Worm (Caenorhabditis elegans): ENCODE results near the gene cyp-14A5.

ce11 chrV:5426337-5426736 is 3.3 kb upstream of the cyp-14A5 start:
- TF ChIP-seq pqm-1 (tag; optimal IDR thresholded peaks at IDR 0.05) (no peak), sea-2 (GFP tag; optimal IDR thresholded peaks at IDR 0.05) (no peak), mdl-1 (tag; optimal IDR thresholded peaks at IDR 0.05) (no peak), ceh-82 (tag; optimal IDR thresholded peaks at IDR 0.05) (no peak), ceh-9 (tag; optimal IDR thresholded peaks at IDR 0.05) (no peak), elt-2 (tag; optimal IDR thresholded peaks at IDR 0.05) (no peak), daf-12 (tag; optimal IDR thresholded peaks at IDR 0.05) (no peak), elt-3 (tag; optimal IDR thresholded peaks at IDR 0.05) (no peak), unc-62 (GFP tag; optimal IDR thresholded peaks at IDR 0.05) (no peak), snpc-4 (tag; optimal IDR thresholded peaks at IDR 0.05) (no peak), nhr-77 (tag; optimal IDR thresholded peaks at IDR 0.05) (no peak), nhr-11 (tag; optimal IDR thresholded peaks at IDR 0.05) (no peak), unc-39 (tag; optimal IDR thresholded peaks at IDR 0.05) (no peak)
